Worm (Caenorhabditis elegans) whole organism, L4/young adult: ENCODE data around the gene fbxa-172.

Source experiments
- W03F9.2 ChIP-seq: fragments of 150-350 bp; optimal IDR thresholded peaks from 2 replicates; lab custom pipeline; 2014; ENCODE audit warnings: missing biosample characterization, missing genetic modification characterization
- dao-5 ChIP-seq: sonication (generic microtip); optimal IDR thresholded peaks from 2 replicates; lab custom pipeline; 2016; ENCODE audit warnings: missing genotype, missing genetic modification characterization, moderate library complexity, missing compliant biosample characterization
- him-1 ChIP-seq: sonication (generic microtip); optimal IDR thresholded peaks from 2 replicates; lab custom pipeline; 2016; ENCODE audit warnings: missing genotype, missing genetic modification reagents, missing genetic modification characterization, missing compliant biosample characterization

DNA sequence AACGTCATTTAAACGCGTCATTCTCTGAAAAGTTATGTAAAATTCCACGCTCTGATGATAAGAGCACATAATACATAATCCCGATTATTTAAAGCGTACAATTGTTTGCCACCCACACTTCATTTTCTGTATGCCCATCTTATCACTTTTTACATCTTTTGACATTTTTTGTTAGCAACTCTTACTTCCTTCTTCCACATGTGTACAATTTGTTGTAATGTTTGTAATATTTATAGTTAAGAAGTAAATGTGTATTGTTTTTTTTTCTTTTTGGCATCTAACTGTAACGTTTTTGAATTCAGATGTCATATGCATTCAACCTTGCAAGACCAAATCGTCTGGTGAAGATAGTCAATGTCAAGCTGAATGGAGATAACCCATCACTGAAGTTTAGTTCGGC, 38.3 kb upstream of the fbxa-172 start, which contains the start of gene fbxa-136:
- TF ChIP-seq him-1 (tag; lab: Kevin White, UChicago) (no peak), dao-5 (tag; lab: Kevin White, UChicago) (no peak), W03F9.2 (tag; lab: Kevin White, UChicago) (no peak)
